Fruit fly (Drosophila melanogaster) whole organism, prepupa: Measurements from ENCODE around the gene Sfxn2.

ENCODE experiments used
- Blimp-1 ChIP-seq: fragments of 200-800 bp; sonication (Bioruptor generic); optimal IDR thresholded peaks from 3 replicates; lab custom pipeline; 2017; ENCODE audit warnings: missing biosample characterization, missing genetic modification characterization, mild to moderate bottlenecking, moderate library complexity, missing genetic modification reagents
- CG10631 ChIP-seq: fragments of 200-800 bp; sonication (Bioruptor generic); optimal IDR thresholded peaks from 2 replicates; lab custom pipeline; 2016; ENCODE audit warnings: missing biosample characterization, missing genetic modification characterization
- CG10669 ChIP-seq: fragments of 200-800 bp; sonication (Bioruptor generic); optimal IDR thresholded peaks from 3 replicates; lab custom pipeline; 2018; ENCODE audit warnings: missing biosample characterization, mild to moderate bottlenecking, missing genetic modification characterization, moderate library complexity
- CG11762 ChIP-seq: fragments of 200-800 bp; sonication (Bioruptor generic); optimal IDR thresholded peaks from 3 replicates; lab custom pipeline; 2016; ENCODE audit warnings: missing biosample characterization, missing genetic modification characterization; ENCODE audit not compliant: insufficient read depth
- CG11902 ChIP-seq: fragments of 200-800 bp; sonication (Bioruptor generic); optimal IDR thresholded peaks from 3 replicates; lab custom pipeline; 2016; ENCODE audit warnings: missing biosample characterization, missing genetic modification characterization
- CG16779 ChIP-seq: fragments of 200-800 bp; sonication (Bioruptor generic); optimal IDR thresholded peaks from 3 replicates; lab custom pipeline; 2017; ENCODE audit warnings: missing biosample characterization, mild to moderate bottlenecking, missing genetic modification characterization
- CG3032 ChIP-seq: fragments of 200-800 bp; optimal IDR thresholded peaks from 2 replicates; lab custom pipeline; 2019; ENCODE audit warnings: missing biosample characterization, mild to moderate bottlenecking, missing genetic modification characterization, moderate library complexity
- CG31627 ChIP-seq: fragments of 200-800 bp; sonication (Bioruptor generic); optimal IDR thresholded peaks from 3 replicates; lab custom pipeline; 2016; ENCODE audit warnings: missing biosample characterization, missing genetic modification characterization
- CG32006 ChIP-seq: fragments of 200-800 bp; sonication (Bioruptor generic); optimal IDR thresholded peaks from 3 replicates; lab custom pipeline; 2017; ENCODE audit warnings: missing biosample characterization, mild to moderate bottlenecking, missing genetic modification characterization
- CG34406 ChIP-seq: fragments of 200-800 bp; sonication (Bioruptor generic); optimal IDR thresholded peaks from 3 replicates; lab custom pipeline; 2016; ENCODE audit warnings: missing biosample characterization, missing genetic modification characterization
- CG3919 ChIP-seq: fragments of 200-800 bp; sonication (Bioruptor generic); optimal IDR thresholded peaks from 3 replicates; lab custom pipeline; 2016; ENCODE audit warnings: missing biosample characterization, missing genetic modification characterization
- CG4318 ChIP-seq: fragments of 200-800 bp; sonication (Bioruptor generic); optimal IDR thresholded peaks from 3 replicates; lab custom pipeline; 2017; ENCODE audit warnings: missing biosample characterization, mild to moderate bottlenecking, missing genetic modification characterization
- CG6163 ChIP-seq: fragments of 200-800 bp; sonication (Bioruptor generic); IDR thresholded peaks from 3 replicates; pipeline ENCODE4 v1.3.6; 2022; ENCODE audit warnings: missing biosample characterization, missing genetic modification characterization
- CG6276 ChIP-seq: fragments of 200-800 bp; sonication (Bioruptor generic); optimal IDR thresholded peaks from 2 replicates; lab custom pipeline; 2017; ENCODE audit warnings: missing biosample characterization, mild to moderate bottlenecking, missing genetic modification characterization
- CG7368 ChIP-seq: fragments of 200-800 bp; sonication (Bioruptor generic); optimal IDR thresholded peaks from 3 replicates; lab custom pipeline; 2016; ENCODE audit warnings: missing biosample characterization, missing genetic modification characterization
- CG8319 ChIP-seq: fragments of 200-800 bp; sonication (Bioruptor generic); optimal IDR thresholded peaks from 3 replicates; lab custom pipeline; 2016; ENCODE audit warnings: missing biosample characterization, missing genetic modification characterization
- CG8632 ChIP-seq: fragments of 200-800 bp; sonication (Bioruptor generic); optimal IDR thresholded peaks from 3 replicates; lab custom pipeline; 2016; ENCODE audit warnings: missing biosample characterization, missing genetic modification characterization
- CG9139 ChIP-seq: fragments of 200-800 bp; sonication (Bioruptor generic); optimal IDR thresholded peaks from 3 replicates; lab custom pipeline; 2017; ENCODE audit warnings: missing biosample characterization, mild to moderate bottlenecking, missing genetic modification characterization
- Eip78C ChIP-seq: fragments of 200-800 bp; sonication (Bioruptor generic); peaks from one replicate; lab custom pipeline; 2016; ENCODE audit warnings: missing biosample characterization, missing genetic modification characterization
- Eip93F ChIP-seq: fragments of 200-800 bp; sonication (Bioruptor generic); optimal IDR thresholded peaks from 2 replicates; lab custom pipeline; 2016; ENCODE audit warnings: missing biosample characterization, mild to moderate bottlenecking, missing genetic modification characterization
- Ets21C ChIP-seq: fragments of 200-800 bp; sonication (Bioruptor generic); optimal IDR thresholded peaks from 3 replicates; lab custom pipeline; 2016; ENCODE audit warnings: missing biosample characterization, missing genetic modification characterization
- Ets96B ChIP-seq: fragments of 200-800 bp; optimal IDR thresholded peaks from 2 replicates; lab custom pipeline; 2019; ENCODE audit warnings: missing biosample characterization, mild to moderate bottlenecking, missing genetic modification characterization, moderate library complexity
- Gug ChIP-seq: fragments of 200-800 bp; sonication (Bioruptor generic); IDR thresholded peaks from 2 replicates; pipeline ENCODE4 v1.3.6; 2022; ENCODE audit warnings: missing biosample characterization, missing genetic modification characterization
- Hr4 ChIP-seq: fragments of 200-800 bp; sonication (Bioruptor generic); optimal IDR thresholded peaks from 3 replicates; lab custom pipeline; 2016; ENCODE audit warnings: missing biosample characterization, missing genetic modification characterization
- Lpt ChIP-seq: fragments of 200-800 bp; sonication (Bioruptor generic); optimal IDR thresholded peaks from 3 replicates; lab custom pipeline; 2016; ENCODE audit warnings: missing biosample characterization, missing genetic modification characterization
- OdsH ChIP-seq: fragments of 200-800 bp; sonication (Bioruptor generic); optimal IDR thresholded peaks from 3 replicates; lab custom pipeline; 2016; ENCODE audit warnings: missing biosample characterization, missing genetic modification characterization
- Smox ChIP-seq: fragments of 200-800 bp; sonication (Bioruptor generic); optimal IDR thresholded peaks from 3 replicates; lab custom pipeline; 2016; ENCODE audit warnings: missing biosample characterization, missing genetic modification characterization
- Sox14 ChIP-seq: fragments of 200-800 bp; sonication (Bioruptor generic); optimal IDR thresholded peaks from 3 replicates; lab custom pipeline; 2016; ENCODE audit warnings: missing biosample characterization, missing genetic modification characterization
- achi ChIP-seq: fragments of 200-800 bp; sonication (Bioruptor generic); optimal IDR thresholded peaks from 3 replicates; lab custom pipeline; 2016; ENCODE audit warnings: missing biosample characterization, missing genetic modification characterization
- acj6 ChIP-seq: fragments of 200-800 bp; sonication (Bioruptor generic); optimal IDR thresholded peaks from 3 replicates; lab custom pipeline; 2016; ENCODE audit warnings: missing biosample characterization, missing genetic modification characterization
- cyc ChIP-seq: fragments of 200-800 bp; sonication (Bioruptor generic); optimal IDR thresholded peaks from 3 replicates; lab custom pipeline; 2016; ENCODE audit warnings: missing biosample characterization, missing genetic modification characterization
- dac ChIP-seq: fragments of 200-800 bp; sonication (Bioruptor generic); optimal IDR thresholded peaks from 2 replicates; lab custom pipeline; 2017; ENCODE audit warnings: missing biosample characterization, mild to moderate bottlenecking, missing genetic modification characterization
- dsx ChIP-seq: fragments of 200-800 bp; optimal IDR thresholded peaks from 3 replicates; lab custom pipeline; 2019; ENCODE audit warnings: missing biosample characterization, mild to moderate bottlenecking, missing genetic modification characterization, moderate library complexity; ENCODE audit not compliant: poor library complexity, severe bottlenecking
- eg ChIP-seq: fragments of 200-800 bp; sonication (Bioruptor generic); IDR thresholded peaks from 3 replicates; pipeline ENCODE4 v1.3.6; 2022; ENCODE audit warnings: missing biosample characterization, missing genetic modification characterization
- esn ChIP-seq: fragments of 200-800 bp; sonication (Bioruptor generic); optimal IDR thresholded peaks from 2 replicates; lab custom pipeline; 2016; ENCODE audit warnings: missing biosample characterization, mild to moderate bottlenecking, missing genetic modification characterization, moderate library complexity
- fkh ChIP-seq: fragments of 200-800 bp; sonication (Bioruptor generic); optimal IDR thresholded peaks from 3 replicates; lab custom pipeline; 2017; ENCODE audit warnings: missing biosample characterization, mild to moderate bottlenecking, missing genetic modification characterization, moderate library complexity
- lz ChIP-seq: fragments of 200-800 bp; sonication (Bioruptor generic); optimal IDR thresholded peaks from 3 replicates; lab custom pipeline; 2016; ENCODE audit warnings: missing biosample characterization, missing genetic modification characterization
- net ChIP-seq: fragments of 200-800 bp; sonication (Bioruptor generic); optimal IDR thresholded peaks from 3 replicates; lab custom pipeline; 2016; ENCODE audit warnings: missing biosample characterization, missing genetic modification characterization
- pdm3 ChIP-seq: fragments of 200-800 bp; sonication (Bioruptor generic); optimal IDR thresholded peaks from 3 replicates; lab custom pipeline; 2016; ENCODE audit warnings: missing biosample characterization, missing genetic modification characterization
- spab ChIP-seq: fragments of 200-800 bp; sonication (Bioruptor generic); optimal IDR thresholded peaks from 2 replicates; lab custom pipeline; 2017; ENCODE audit warnings: missing biosample characterization, mild to moderate bottlenecking, missing genetic modification characterization, missing genetic modification reagents
- ss ChIP-seq, 2 experiments: fragments of 200-800 bp; sonication (Bioruptor generic); optimal IDR thresholded peaks; 2 replicates in 1 of 2; 3 replicates in 1 of 2; lab custom pipeline; 2017 to 2018; ENCODE audit warnings: mild to moderate bottlenecking in 2 of 2, missing biosample characterization in 2 of 2, missing genetic modification characterization in 2 of 2, moderate library complexity in 1 of 2
- svp ChIP-seq: fragments of 200-800 bp; sonication (Bioruptor generic); peaks from one replicate; lab custom pipeline; 2016; ENCODE audit warnings: missing biosample characterization, missing genetic modification characterization
- topi ChIP-seq: fragments of 200-800 bp; sonication (Bioruptor generic); optimal IDR thresholded peaks from 3 replicates; lab custom pipeline; 2016; ENCODE audit warnings: missing biosample characterization, missing genetic modification characterization
- vri ChIP-seq: fragments of 200-800 bp; sonication (Bioruptor generic); optimal IDR thresholded peaks from 3 replicates; lab custom pipeline; 2016; ENCODE audit warnings: missing biosample characterization, mild to moderate bottlenecking, missing genetic modification characterization

Sfxn2 gene

dm6 chr3L:19016133-19016804 lies 46.7 kb upstream of the Sfxn2 start (continued):
- peak; percentile 31; the same call in 1 of the 2 replicates for TF ChIP-seq Gug (GFP tag; lab: Robert Waterston, UW)
- peak; percentile 46 to 56 for TF ChIP-seq ss (GFP tag; optimal IDR thresholded peaks at IDR 0.05; lab: Kevin White, UChicago)
- peak; percentile 77 for TF ChIP-seq OdsH (GFP tag; lab: Kevin White, UChicago)
- peak; percentile 52 for TF ChIP-seq CG3919 (GFP tag; lab: Kevin White, UChicago)
- peak; percentile 15 for TF ChIP-seq cyc (GFP tag; lab: Kevin White, UChicago)
- peak; percentile 67 for TF ChIP-seq CG3032 (tag; lab: Kevin White, UChicago)
- peak; percentile 71 for TF ChIP-seq CG10669 (GFP tag; lab: Kevin White, UChicago)
- peak; percentile 36; the same call in 1 of the 3 replicates for TF ChIP-seq eg (GFP tag; lab: Robert Waterston, UW)
- TF ChIP-seq CG32006 = peak; percentile 80
- peak; percentile 48 for TF ChIP-seq CG11762 (GFP tag; lab: Kevin White, UChicago)
- peak; percentile 54 for TF ChIP-seq CG8632
- peak; percentile 54 for TF ChIP-seq topi (GFP tag; lab: Kevin White, UChicago)
- TF ChIP-seq CG34406 = peak; percentile 59
- peak; percentile 76 for TF ChIP-seq Hr4
- TF ChIP-seq Blimp-1 (GFP tag; lab: Kevin White, UChicago) = no peak
- peak; percentile 61 for TF ChIP-seq dsx (GFP tag; lab: Kevin White, UChicago)
- peak; percentile 62 for TF ChIP-seq acj6 (GFP tag; lab: Kevin White, UChicago)
- peak; percentile 86 for TF ChIP-seq Eip78C (GFP tag; lab: Kevin White, UChicago)
- TF ChIP-seq CG4318 (GFP tag; lab: Kevin White, UChicago) = peak; percentile 45
- peak; percentile 16 for TF ChIP-seq CG8319 (GFP tag; lab: Kevin White, UChicago)
- peak; percentile 79 for TF ChIP-seq pdm3
- TF ChIP-seq Eip93F (GFP tag; lab: Kevin White, UChicago) = no peak
- peak; percentile 25 for TF ChIP-seq spab (GFP tag; lab: Kevin White, UChicago)
- TF ChIP-seq net (GFP tag; lab: Kevin White, UChicago) = peak; percentile 69
- TF ChIP-seq CG9139 = no peak
- TF ChIP-seq Smox (GFP tag; lab: Kevin White, UChicago) = peak; percentile 29
- TF ChIP-seq vri (GFP tag; lab: Kevin White, UChicago) = peak; percentile 10
- TF ChIP-seq lz (GFP tag; lab: Kevin White, UChicago) = peak; percentile 47
- peak; percentile 70 for TF ChIP-seq Sox14 (GFP tag; lab: Kevin White, UChicago)
- TF ChIP-seq Lpt (GFP tag; lab: Kevin White, UChicago) = peak; percentile 66
- no peak for TF ChIP-seq svp (GFP tag; lab: Kevin White, UChicago)
- TF ChIP-seq dac (GFP tag; lab: Kevin White, UChicago) = peak; percentile 20
- TF ChIP-seq Ets21C (GFP tag; lab: Kevin White, UChicago) = no peak
- TF ChIP-seq achi = peak; percentile 56
- peak; percentile 65 for TF ChIP-seq CG6276 (GFP tag; lab: Kevin White, UChicago)
- TF ChIP-seq CG31627 (GFP tag; lab: Kevin White, UChicago) = peak; percentile 20
- peak; percentile 17 for TF ChIP-seq CG7368
- peak; percentile 78 for TF ChIP-seq Ets96B (tag; lab: Kevin White, UChicago)
- 0 out of 3 replicates have a peak, but pooled peaks have one; percentile 27 for TF ChIP-seq CG6163 (GFP tag; lab: Robert Waterston, UW)

- TF ChIP-seq topi (GFP tag; lab: Kevin White, UChicago) (no peak), fkh (GFP tag; lab: Kevin White, UChicago) (no peak), esn (GFP tag; lab: Kevin White, UChicago) (no peak), CG16779 (tag; lab: Kevin White, UChicago) (no peak), CG10631 (GFP tag; lab: Kevin White, UChicago) (no peak), CG11902 (GFP tag; lab: Kevin White, UChicago) (no peak), Ets96B (tag; lab: Kevin White, UChicago) (no peak), Eip93F (GFP tag; lab: Kevin White, UChicago) (no peak)
- TF ChIP-seq, all 60 proteins: peak for 0
Observed at dm6 chr3L:19016805-19017161, 46.2 kb upstream of the Sfxn2 start.
